Worm (Caenorhabditis elegans) whole organism, L3 larva: ENCODE data around the gene clec-167.

Experiments used
- R02D3.7 ChIP-seq: fragments of 150-350 bp; optimal IDR thresholded peaks from 2 replicates; lab custom pipeline; 2014; ENCODE audit warnings: missing biosample characterization, missing genetic modification characterization
- ama-1 ChIP-seq: fragments of 150-350 bp; optimal IDR thresholded peaks from 2 replicates; lab custom pipeline; 2018
- ceh-82 ChIP-seq: fragments of 150-350 bp; optimal IDR thresholded peaks from 2 replicates; lab custom pipeline; 2014; ENCODE audit warnings: missing biosample characterization, missing genetic modification characterization
- elt-3 ChIP-seq, 3 experiments: fragments of 150-350 bp in 1 of 3; sonication (generic microtip) in 2 of 3; optimal IDR thresholded peaks; 2 replicates in 2 of 3; 4 replicates in 1 of 3; lab custom pipeline; 2014 to 2017; ENCODE audit warnings: missing biosample characterization in 3 of 3, missing genetic modification characterization in 3 of 3
- jun-1 ChIP-seq: fragments of 150-350 bp; optimal IDR thresholded peaks from 2 replicates; lab custom pipeline; 2014; ENCODE audit warnings: missing biosample characterization, missing genetic modification reagents, missing genetic modification characterization
- lin-39 ChIP-seq: fragments of 150-350 bp; optimal IDR thresholded peaks from 2 replicates; lab custom pipeline; 2018; ENCODE audit warnings: missing biosample characterization, missing genetic modification reagents, missing genetic modification characterization
- nhr-237 ChIP-seq: fragments of 150-350 bp; optimal IDR thresholded peaks from 2 replicates; lab custom pipeline; 2014; ENCODE audit warnings: missing biosample characterization, missing genetic modification characterization
- nhr-28 ChIP-seq: fragments of 150-350 bp; optimal IDR thresholded peaks from 2 replicates; lab custom pipeline; 2014; ENCODE audit warnings: missing biosample characterization, missing genetic modification characterization
- nhr-67 ChIP-seq: fragments of 150-350 bp; optimal IDR thresholded peaks from 2 replicates; lab custom pipeline; 2014; ENCODE audit warnings: missing biosample characterization, missing genetic modification characterization
- zag-1 ChIP-seq: fragments of 150-350 bp; optimal IDR thresholded peaks from 2 replicates; lab custom pipeline; 2014; ENCODE audit warnings: missing biosample characterization, missing genetic modification characterization

- TF ChIP-seq zag-1 (tag; lab: Kevin White, UChicago): no peak
- no peak for TF ChIP-seq lin-39 (tag; lab: Kevin White, UChicago)
- TF ChIP-seq ceh-82 (tag; lab: Kevin White, UChicago): no peak
- TF ChIP-seq nhr-67: no peak
- no peak for TF ChIP-seq elt-3 (tag; optimal IDR thresholded peaks at IDR 0.05; lab: Kevin White, UChicago)
- no peak for TF ChIP-seq nhr-237 (tag; lab: Kevin White, UChicago)
- no peak for TF ChIP-seq jun-1 (tag; lab: Kevin White, UChicago)
- TF ChIP-seq ama-1 (lab: Kevin White, UChicago): no peak
- TF ChIP-seq R02D3.7 (tag; lab: Kevin White, UChicago): no peak
- no peak for TF ChIP-seq nhr-28
Measured at ce11 chrIV:1275910-1276309, 20.4 kb upstream of the clec-167 start.
